Worm (Caenorhabditis elegans) whole organism, L3 larva: ENCODE measurements around the gene qua-1.

Experiments
- R02D3.7 ChIP-seq: fragments of 150-350 bp; optimal IDR thresholded peaks from 2 replicates; lab custom pipeline; 2014; ENCODE audit warnings: missing biosample characterization, missing genetic modification characterization
- aly-2 ChIP-seq: fragments of 150-350 bp; optimal IDR thresholded peaks from 2 replicates; lab custom pipeline; 2014; ENCODE audit warnings: missing biosample characterization, missing genetic modification characterization
- ceh-16 ChIP-seq: sonication (generic microtip); optimal IDR thresholded peaks from 2 replicates; lab custom pipeline; 2017; ENCODE audit warnings: missing biosample characterization, missing genetic modification characterization
- egl-27 ChIP-seq: sonication (generic microtip); optimal IDR thresholded peaks from 4 replicates; lab custom pipeline; 2017; ENCODE audit warnings: missing biosample characterization, missing genetic modification reagents, missing genetic modification characterization
- elt-3 ChIP-seq, 3 experiments: fragments of 150-350 bp in 1 of 3; sonication (generic microtip) in 2 of 3; optimal IDR thresholded peaks; 2 replicates in 2 of 3; 4 replicates in 1 of 3; lab custom pipeline; 2014 to 2017; ENCODE audit warnings: missing biosample characterization in 3 of 3, missing genetic modification characterization in 3 of 3
- fkh-10 ChIP-seq: sonication (generic microtip); optimal IDR thresholded peaks from 2 replicates; lab custom pipeline; 2017; ENCODE audit warnings: missing biosample characterization, missing genetic modification reagents, missing genetic modification characterization
- fos-1 ChIP-seq: fragments of 150-350 bp; optimal IDR thresholded peaks from 2 replicates; lab custom pipeline; 2014; ENCODE audit warnings: missing biosample characterization, missing genetic modification characterization
- jun-1 ChIP-seq: fragments of 150-350 bp; optimal IDR thresholded peaks from 2 replicates; lab custom pipeline; 2014; ENCODE audit warnings: missing biosample characterization, missing genetic modification reagents, missing genetic modification characterization
- nhr-237 ChIP-seq: fragments of 150-350 bp; optimal IDR thresholded peaks from 2 replicates; lab custom pipeline; 2014; ENCODE audit warnings: missing biosample characterization, missing genetic modification characterization
- pha-4 ChIP-seq: fragments of 150-350 bp; optimal IDR thresholded peaks from 2 replicates; lab custom pipeline; 2014; ENCODE audit warnings: missing biosample characterization, missing genetic modification reagents, missing genetic modification characterization
- pqm-1 ChIP-seq: fragments of 150-350 bp; optimal IDR thresholded peaks from 2 replicates; lab custom pipeline; 2017; ENCODE audit warnings: missing biosample characterization, missing genetic modification characterization, inconsistent platforms
- zag-1 ChIP-seq: fragments of 150-350 bp; optimal IDR thresholded peaks from 2 replicates; lab custom pipeline; 2014; ENCODE audit warnings: missing biosample characterization, missing genetic modification characterization

ce11 chrII:8214367-8214766, 15.8 kb downstream of the qua-1 start, which contains the start of gene M110.10:
- TF ChIP-seq elt-3 (tag; optimal IDR thresholded peaks at IDR 0.05; lab: Kevin White, UChicago) (no peak), pqm-1 (tag; lab: Kevin White, UChicago) (no peak), zag-1 (tag; lab: Kevin White, UChicago) (no peak), aly-2 (tag; lab: Kevin White, UChicago) (no peak), fkh-10 (GFP tag; lab: Kevin White, UChicago) (no peak), pha-4 (tag; lab: Kevin White, UChicago) (peak; percentile 7), fos-1 (no peak), R02D3.7 (no peak), nhr-237 (tag; lab: Kevin White, UChicago) (no peak), jun-1 (tag; lab: Kevin White, UChicago) (no peak), egl-27 (no peak), ceh-16 (tag; lab: Kevin White, UChicago) (no peak)
